Fruit fly (Drosophila melanogaster): ENCODE results near the gene Nedd4.

Gene Nedd4

DNA sequence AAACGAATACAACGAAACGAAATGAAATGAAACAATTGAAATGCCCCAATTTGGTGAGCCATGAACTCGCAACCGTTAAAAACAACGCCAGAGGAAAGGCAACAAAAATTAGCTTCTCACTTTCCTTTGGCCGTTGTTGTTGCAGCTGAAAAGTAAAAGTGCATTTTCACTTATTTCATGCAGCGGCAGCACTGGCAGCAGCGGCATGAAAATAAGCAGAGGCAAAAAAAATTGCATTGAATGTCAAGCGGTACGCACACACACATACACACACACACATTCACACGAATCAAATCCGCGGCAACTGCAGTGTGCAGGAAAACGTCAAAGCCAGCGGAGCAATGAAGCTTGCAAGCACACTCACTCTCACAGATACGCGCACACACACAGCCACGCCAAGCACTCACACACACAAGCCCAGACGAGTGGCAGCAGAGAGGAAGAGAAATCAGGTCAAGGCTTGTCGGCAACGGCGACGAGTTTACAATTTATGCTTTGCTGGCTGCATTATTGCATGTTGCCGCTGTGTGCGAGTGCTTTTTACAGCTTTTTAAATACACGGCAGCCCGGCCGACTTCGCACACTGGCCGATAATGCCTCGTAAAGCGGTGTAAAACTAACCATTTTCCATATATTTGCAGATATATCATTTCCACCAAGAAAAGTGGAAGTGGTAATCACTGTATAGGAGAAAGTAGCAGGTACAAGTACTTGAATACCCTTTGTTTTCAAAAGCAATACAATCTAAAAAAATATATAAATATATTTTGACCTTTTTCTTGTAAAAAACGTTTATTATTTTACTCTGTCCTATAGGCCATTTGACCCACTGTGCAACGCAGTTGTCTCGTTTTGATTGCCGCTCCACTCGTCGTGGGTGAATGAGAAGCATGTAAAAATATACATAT, 36.7 kb downstream of the Nedd4 start (continued):
- TF ChIP-seq Six4 (GFP tag; optimal IDR thresholded peaks at IDR 0.05), result peak; percentile 65
- TF ChIP-seq CG7987 (GFP tag; optimal IDR thresholded peaks at IDR 0.05), result peak; percentile 9
- peak; percentile 80 for TF ChIP-seq CG34422 (GFP tag; IDR thresholded peaks at IDR 0.05)
- peak; percentile 26 for TF ChIP-seq pnt (GFP tag; optimal IDR thresholded peaks at IDR 0.05)
- TF ChIP-seq CG10979 (tag; optimal IDR thresholded peaks at IDR 0.05), result peak; percentile 84
- TF ChIP-seq Rx (GFP tag; IDR thresholded peaks at IDR 0.05), result peak; percentile 73
- peak; percentile 79 for TF ChIP-seq dysf (GFP tag; IDR thresholded peaks at IDR 0.05)
- peak; percentile 91 for TF ChIP-seq phol (tag; optimal IDR thresholded peaks at IDR 0.05)
- peak; percentile 73 for TF ChIP-seq zfh1 (GFP tag; IDR thresholded peaks at IDR 0.05)
- TF ChIP-seq cad (GFP tag; optimal IDR thresholded peaks at IDR 0.05), result no peak
- TF ChIP-seq HLH3B (GFP tag; IDR thresholded peaks at IDR 0.05), result peak; percentile 85
- TF ChIP-seq ap (GFP tag; IDR thresholded peaks at IDR 0.05), result peak; percentile 58
- peak; percentile 69 for TF ChIP-seq CG1233 (GFP tag; optimal IDR thresholded peaks at IDR 0.05)
- peak; percentile 77 for TF ChIP-seq CG5180 (GFP tag; optimal IDR thresholded peaks at IDR 0.05)
- peak; percentile 77 for TF ChIP-seq seq (GFP tag; IDR thresholded peaks at IDR 0.05)
- peak in 1 of 2 experiments; percentile 29 for TF ChIP-seq crp (GFP tag; optimal IDR thresholded peaks at IDR 0.05)
- TF ChIP-seq gsb-n (tag; optimal IDR thresholded peaks at IDR 0.05), result peak; percentile 79
- peak in 1 of 3 experiments; percentile 38 for TF ChIP-seq lola (GFP tag; optimal IDR thresholded peaks at IDR 0.05)
- TF ChIP-seq CG32767 (GFP tag; IDR thresholded peaks at IDR 0.05), result peak; percentile 75; the same call in 1 of the 2 replicates
- peak; percentile 91 for TF ChIP-seq CG17361 (GFP tag; IDR thresholded peaks at IDR 0.05)
- TF ChIP-seq CG17328 (GFP tag; IDR thresholded peaks at IDR 0.05), result peak; percentile 56; the same call in 1 of the 2 replicates
- no peak for TF ChIP-seq CG3163 (GFP tag; optimal IDR thresholded peaks at IDR 0.05)
- TF ChIP-seq ttk (GFP tag; IDR thresholded peaks at IDR 0.05), result peak; percentile 82
- TF ChIP-seq CG1603 (tag; optimal IDR thresholded peaks at IDR 0.05), result peak; percentile 43
- peak; percentile 53; the same call in 1 of the 2 replicates for TF ChIP-seq danr (GFP tag; IDR thresholded peaks at IDR 0.05)
- no peak for TF ChIP-seq pum (GFP tag; optimal IDR thresholded peaks at IDR 0.05)
- TF ChIP-seq CG17186 (GFP tag; optimal IDR thresholded peaks at IDR 0.05), result peak; percentile 12
- peak; percentile 56 for TF ChIP-seq jing (GFP tag; optimal IDR thresholded peaks at IDR 0.05)
- peak; percentile 93 for TF ChIP-seq sens (GFP tag)
- peak; percentile 57 for TF ChIP-seq Vsx1 (GFP tag; optimal IDR thresholded peaks at IDR 0.05)
- no peak for TF ChIP-seq CG34224 (GFP tag; IDR thresholded peaks at IDR 0.05; ENCODE audit: partially characterized antibody)
- peak; percentile 77 for TF ChIP-seq CG12659 (GFP tag; optimal IDR thresholded peaks at IDR 0.05)
- TF ChIP-seq CG1602 (GFP tag; optimal IDR thresholded peaks at IDR 0.05), result peak; percentile 72
- no peak for TF ChIP-seq eyg (GFP tag; optimal IDR thresholded peaks at IDR 0.05)
- TF ChIP-seq CG5245 (GFP tag; optimal IDR thresholded peaks at IDR 0.05), result peak; percentile 59
- no peak for TF ChIP-seq CG3838 (GFP tag; optimal IDR thresholded peaks at IDR 0.05)
- peak; percentile 51 for TF ChIP-seq YL-1 (GFP tag; optimal IDR thresholded peaks at IDR 0.05)
- no peak for TF ChIP-seq sc (optimal IDR thresholded peaks at IDR 0.05)
- TF ChIP-seq sc (GFP tag; optimal IDR thresholded peaks at IDR 0.05), result peak; percentile 78
- TF ChIP-seq CG7928 (GFP tag; optimal IDR thresholded peaks at IDR 0.05), result no peak
- TF ChIP-seq bsh (GFP tag; optimal IDR thresholded peaks at IDR 0.05), result peak; percentile 66 to 82
- TF ChIP-seq CG18599 (GFP tag; optimal IDR thresholded peaks at IDR 0.05), result peak; percentile 53
- no peak for TF ChIP-seq tup (GFP tag; optimal IDR thresholded peaks at IDR 0.05)
- peak; percentile 76 for TF ChIP-seq CG17385 (GFP tag; optimal IDR thresholded peaks at IDR 0.05)
- peak; percentile 41 for TF ChIP-seq kay (GFP tag; optimal IDR thresholded peaks at IDR 0.05)
- peak; percentile 75 for TF ChIP-seq CG14050 (GFP tag; IDR thresholded peaks at IDR 0.05)
- TF ChIP-seq Xbp1 (GFP tag; optimal IDR thresholded peaks at IDR 0.05), result peak; percentile 75
- TF ChIP-seq CG2875 (GFP tag; optimal IDR thresholded peaks at IDR 0.05), result peak; percentile 87
